Fruit fly (Drosophila melanogaster) whole organism, adult: Measurements from ENCODE around the gene schlank.

Source experiments
- CG11617 ChIP-seq: fragments of 200-800 bp; sonication (Bioruptor generic); optimal IDR thresholded peaks from 2 replicates; lab custom pipeline; 2017; ENCODE audit warnings: mild to moderate bottlenecking, missing biosample characterization, missing genetic modification reagents, missing genetic modification characterization
- CG12768 ChIP-seq: fragments of 200-800 bp; sonication (Bioruptor generic); optimal IDR thresholded peaks from 2 replicates; lab custom pipeline; 2017; ENCODE audit warnings: missing biosample characterization, missing genetic modification characterization, mild to moderate bottlenecking, moderate library complexity, missing genetic modification reagents
- CG14711 ChIP-seq: fragments of 200-800 bp; sonication (Bioruptor generic); optimal IDR thresholded peaks from 2 replicates; lab custom pipeline; 2018; ENCODE audit warnings: missing biosample characterization, mild to moderate bottlenecking, missing genetic modification characterization, moderate library complexity
- CG1620 ChIP-seq: fragments of 200-800 bp; sonication (Bioruptor generic); optimal IDR thresholded peaks from 2 replicates; lab custom pipeline; 2016; ENCODE audit warnings: missing biosample characterization, missing genetic modification characterization
- CG33017 ChIP-seq: fragments of 200-800 bp; sonication (Bioruptor generic); optimal IDR thresholded peaks from 2 replicates; lab custom pipeline; 2018; ENCODE audit warnings: missing biosample characterization, mild to moderate bottlenecking, missing genetic modification characterization, moderate library complexity
- CG5204 ChIP-seq: fragments of 200-800 bp; sonication (Bioruptor generic); optimal IDR thresholded peaks from 2 replicates; lab custom pipeline; 2016; ENCODE audit warnings: missing biosample characterization, missing genetic modification characterization
- CG7045 ChIP-seq: fragments of 200-800 bp; sonication (Bioruptor generic); optimal IDR thresholded peaks from 2 replicates; lab custom pipeline; 2017; ENCODE audit warnings: missing biosample characterization, mild to moderate bottlenecking, missing genetic modification characterization
- CG7101 ChIP-seq: fragments of 200-800 bp; sonication (Bioruptor generic); optimal IDR thresholded peaks from 2 replicates; lab custom pipeline; 2018; ENCODE audit warnings: missing biosample characterization, mild to moderate bottlenecking, missing genetic modification characterization, moderate library complexity
- Clk ChIP-seq: fragments of 200-800 bp; sonication (Bioruptor generic); optimal IDR thresholded peaks from 2 replicates; lab custom pipeline; 2017; ENCODE audit warnings: missing biosample characterization, missing genetic modification characterization
- Crg-1 ChIP-seq: fragments of 200-800 bp; sonication (Bioruptor generic); optimal IDR thresholded peaks from 2 replicates; lab custom pipeline; 2016; ENCODE audit warnings: missing biosample characterization, missing genetic modification characterization
- Hr96 ChIP-seq: fragments of 200-800 bp; sonication (Bioruptor generic); optimal IDR thresholded peaks from 2 replicates; lab custom pipeline; 2016; ENCODE audit warnings: missing biosample characterization, missing genetic modification characterization
- Mnt ChIP-seq: fragments of 200-800 bp; sonication (Bioruptor generic); optimal IDR thresholded peaks from 2 replicates; lab custom pipeline; 2016; ENCODE audit warnings: missing biosample characterization, mild to moderate bottlenecking, missing genetic modification characterization
- bab1 ChIP-seq: fragments of 200-800 bp; sonication (Bioruptor generic); optimal IDR thresholded peaks from 3 replicates; lab custom pipeline; 2019; ENCODE audit warnings: missing biosample characterization, mild to moderate bottlenecking, missing genetic modification characterization, moderate library complexity
- cic ChIP-seq: fragments of 200-800 bp; sonication (Bioruptor generic); optimal IDR thresholded peaks from 2 replicates; lab custom pipeline; 2017; ENCODE audit warnings: missing biosample characterization, mild to moderate bottlenecking, missing genetic modification characterization, moderate library complexity
- cnc ChIP-seq, 2 experiments: fragments of >200 bp; optimal IDR thresholded peaks; 2 replicates each; lab custom pipeline; 2017
- kay ChIP-seq: fragments of 200-800 bp; sonication (Bioruptor generic); peaks from one replicate; lab custom pipeline; 2016; ENCODE audit warnings: missing biosample characterization, missing genetic modification characterization, borderline replicate concordance
- ovo ChIP-seq: fragments of 200-800 bp; sonication (Bioruptor generic); optimal IDR thresholded peaks from 2 replicates; lab custom pipeline; 2016; ENCODE audit warnings: missing biosample characterization, missing genetic modification characterization
- pad ChIP-seq: fragments of 200-800 bp; sonication (Bioruptor generic); optimal IDR thresholded peaks from 3 replicates; lab custom pipeline; 2017; ENCODE audit warnings: missing biosample characterization, missing genetic modification characterization, mild to moderate bottlenecking, moderate library complexity, missing genetic modification reagents
- tj ChIP-seq: fragments of 200-800 bp; sonication (Bioruptor generic); optimal IDR thresholded peaks from 3 replicates; lab custom pipeline; 2017; ENCODE audit warnings: missing biosample characterization, mild to moderate bottlenecking, missing genetic modification characterization, moderate library complexity
- toe ChIP-seq: fragments of 200-800 bp; sonication (Bioruptor generic); optimal IDR thresholded peaks from 2 replicates; lab custom pipeline; 2016; ENCODE audit warnings: missing biosample characterization, missing genetic modification characterization

Gene schlank

DNA sequence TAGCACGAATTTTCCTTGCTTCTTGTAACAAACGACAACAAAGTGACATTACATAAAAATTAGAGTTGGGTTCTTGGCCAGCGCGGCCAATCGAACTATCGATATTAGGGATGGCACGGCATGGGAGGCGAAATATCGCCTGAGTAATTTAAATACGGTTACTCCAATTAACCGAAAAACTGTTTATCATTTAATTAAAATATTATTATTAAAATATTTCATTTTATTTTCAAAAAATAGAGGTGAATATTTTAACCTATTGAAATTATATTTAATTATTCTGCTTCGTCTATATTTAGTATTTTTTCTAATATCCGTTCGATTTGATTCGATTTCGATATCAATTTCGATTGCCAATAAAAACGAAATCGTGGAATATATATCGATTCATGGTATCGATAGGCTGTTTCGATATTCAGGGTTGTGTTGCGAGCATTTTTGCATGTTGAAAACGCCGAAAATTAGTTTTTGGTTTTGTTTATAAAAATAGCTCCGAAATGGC lies 11.6 kb downstream of the schlank start, which contains the start of the genes Rbcn-3A and Spx:
Gene Rbcn-3A (minus strand): TSS at position 74 of the 502 bp plus-strand sequence.
Gene Spx (plus strand): TSS at position 409 of the 502 bp plus-strand sequence.
- TF ChIP-seq CG1620 (GFP tag; lab: Kevin White, UChicago) = no peak
- TF ChIP-seq CG7045 = no peak
- peak; percentile 67 for TF ChIP-seq Mnt
- no peak for TF ChIP-seq CG5204 (GFP tag; lab: Kevin White, UChicago)
- TF ChIP-seq toe = no peak
- peak; percentile 49 for TF ChIP-seq bab1 (GFP tag; lab: Kevin White, UChicago)
- no peak for TF ChIP-seq cic (GFP tag; lab: Kevin White, UChicago)
- peak; percentile 47 for TF ChIP-seq tj (GFP tag; lab: Kevin White, UChicago)
- TF ChIP-seq Hr96 (GFP tag; lab: Kevin White, UChicago) = no peak
- TF ChIP-seq cnc (optimal IDR thresholded peaks at IDR 0.05; lab: Kevin White, UChicago) = no peak
- peak; percentile 73 for TF ChIP-seq CG7101 (tag; lab: Kevin White, UChicago)
- TF ChIP-seq CG11617 (GFP tag; lab: Kevin White, UChicago) = peak; percentile 64
- TF ChIP-seq Crg-1 (GFP tag; lab: Kevin White, UChicago) = peak; percentile 27
- peak; percentile 31 for TF ChIP-seq pad (GFP tag; lab: Kevin White, UChicago)
- peak; percentile 44 for TF ChIP-seq ovo (GFP tag; lab: Kevin White, UChicago)
- no peak for TF ChIP-seq CG33017
- TF ChIP-seq CG12768 (GFP tag; lab: Kevin White, UChicago) = no peak
- TF ChIP-seq kay (GFP tag; lab: Kevin White, UChicago) = no peak
- TF ChIP-seq Clk = no peak
- peak; percentile 85 for TF ChIP-seq CG14711 (tag; lab: Kevin White, UChicago)

DNA sequence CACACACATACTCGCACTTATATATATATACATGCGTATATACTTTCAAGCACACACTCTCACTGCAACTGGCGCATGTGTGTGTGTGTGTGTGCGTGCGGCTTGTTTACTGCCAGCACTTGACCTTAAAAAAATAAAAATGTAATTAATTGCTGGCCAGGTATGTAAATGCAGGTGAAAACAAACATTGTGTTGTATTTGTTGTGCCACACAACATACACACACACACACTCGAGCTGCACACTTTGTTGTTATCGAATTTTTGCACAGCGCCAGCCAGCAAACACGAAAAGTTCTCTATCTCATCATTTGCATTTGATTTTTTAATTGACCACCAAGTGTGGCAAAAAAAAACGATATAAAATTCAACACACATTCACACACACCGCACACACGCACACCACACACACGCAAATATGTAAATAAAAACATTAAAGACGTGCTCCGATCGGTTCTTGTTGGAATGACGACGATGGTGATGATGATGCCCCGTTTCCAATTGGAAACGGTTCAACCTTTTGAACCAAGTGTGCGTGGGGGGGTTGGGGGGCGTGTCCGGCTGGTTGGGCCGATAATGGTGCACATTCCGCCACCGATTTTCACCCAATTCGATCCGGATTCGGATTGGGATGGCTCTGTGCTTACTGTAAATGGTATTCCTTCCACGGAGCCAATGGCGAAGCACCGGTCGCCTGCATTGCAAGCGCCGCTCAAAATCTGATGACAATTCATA lies 12.2 kb downstream of the schlank start:
- TF ChIP-seq Clk = no peak
- no peak for TF ChIP-seq CG7045
- no peak for TF ChIP-seq cic (GFP tag; lab: Kevin White, UChicago)
- no peak for TF ChIP-seq Crg-1 (GFP tag; lab: Kevin White, UChicago)
- TF ChIP-seq Hr96 (GFP tag; lab: Kevin White, UChicago) = no peak
- TF ChIP-seq CG11617 (GFP tag; lab: Kevin White, UChicago) = no peak
- no peak for TF ChIP-seq CG12768 (GFP tag; lab: Kevin White, UChicago)
- no peak for TF ChIP-seq ovo (GFP tag; lab: Kevin White, UChicago)
- no peak for TF ChIP-seq CG14711 (tag; lab: Kevin White, UChicago)
- TF ChIP-seq pad (GFP tag; lab: Kevin White, UChicago) = no peak
- TF ChIP-seq CG1620 (GFP tag; lab: Kevin White, UChicago) = no peak
- no peak for TF ChIP-seq CG7101 (tag; lab: Kevin White, UChicago)

DNA sequence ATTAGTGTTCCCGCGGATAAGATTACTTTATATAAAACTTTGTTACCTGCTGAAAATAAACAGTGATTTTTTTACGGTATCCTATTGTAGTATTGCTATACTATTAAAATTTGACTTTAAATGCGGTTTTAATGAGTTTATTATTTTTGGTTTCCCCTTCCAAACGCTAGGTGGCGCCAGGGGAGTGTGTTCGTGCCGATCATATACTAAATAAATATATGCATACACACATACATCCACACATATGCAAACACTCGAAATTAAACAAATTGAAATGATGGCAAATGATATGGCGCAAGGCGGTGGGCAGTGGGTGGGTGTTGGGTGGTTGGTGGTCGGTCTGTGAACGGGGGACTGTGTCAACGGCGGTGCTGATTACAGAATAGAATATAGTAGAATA lies 13.3 kb downstream of the schlank start:
- TF ChIP-seq CG7101 (tag; lab: Kevin White, UChicago) (no peak), CG14711 (tag; lab: Kevin White, UChicago) (no peak), CG5204 (GFP tag; lab: Kevin White, UChicago) (no peak), cic (GFP tag; lab: Kevin White, UChicago) (no peak), ovo (GFP tag; lab: Kevin White, UChicago) (no peak), Mnt (no peak), bab1 (GFP tag; lab: Kevin White, UChicago) (no peak), CG1620 (GFP tag; lab: Kevin White, UChicago) (no peak), CG33017 (no peak), CG12768 (GFP tag; lab: Kevin White, UChicago) (no peak), Crg-1 (GFP tag; lab: Kevin White, UChicago) (no peak), tj (GFP tag; lab: Kevin White, UChicago) (no peak), toe (no peak), Clk (no peak), kay (GFP tag; lab: Kevin White, UChicago) (no peak), Hr96 (GFP tag; lab: Kevin White, UChicago) (no peak), cnc (optimal IDR thresholded peaks at IDR 0.05; lab: Kevin White, UChicago) (no peak), CG11617 (GFP tag; lab: Kevin White, UChicago) (no peak), pad (GFP tag; lab: Kevin White, UChicago) (no peak)

DNA sequence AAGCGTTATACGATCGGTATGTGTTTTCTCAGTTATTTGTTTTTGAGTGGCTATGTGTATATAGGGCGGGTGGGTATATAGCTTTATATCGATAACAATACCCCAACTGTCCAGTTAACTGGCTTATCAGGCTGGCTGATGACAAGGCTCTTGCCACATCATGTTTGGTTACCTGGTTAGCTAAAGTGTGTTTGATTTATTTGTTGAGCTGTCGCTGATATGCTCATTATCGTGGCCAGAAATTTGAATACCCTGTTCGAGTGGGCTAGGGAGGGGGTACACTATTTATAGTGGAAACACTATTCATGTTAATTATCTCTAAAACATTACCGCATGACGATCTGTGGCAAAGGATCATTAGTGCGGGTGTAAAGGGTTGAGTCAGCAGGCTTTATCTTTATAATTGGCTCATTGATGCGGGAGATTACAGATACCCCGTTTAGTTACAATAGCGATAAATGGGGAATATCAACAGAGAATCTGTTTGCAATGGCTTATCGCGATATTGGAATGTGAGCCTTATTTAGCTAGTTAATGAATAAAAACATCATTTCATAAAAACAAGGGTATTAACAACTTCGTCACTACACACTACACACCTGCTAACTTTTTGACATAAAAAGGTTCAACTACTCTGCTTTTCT lies 14.0 kb downstream of the schlank start:
- TF ChIP-seq Hr96 (GFP tag; lab: Kevin White, UChicago) (no peak), CG33017 (no peak), bab1 (GFP tag; lab: Kevin White, UChicago) (no peak), ovo (GFP tag; lab: Kevin White, UChicago) (no peak), kay (GFP tag; lab: Kevin White, UChicago) (no peak), CG11617 (GFP tag; lab: Kevin White, UChicago) (no peak), Mnt (no peak), pad (GFP tag; lab: Kevin White, UChicago) (no peak), Crg-1 (GFP tag; lab: Kevin White, UChicago) (no peak), CG5204 (GFP tag; lab: Kevin White, UChicago) (no peak), cic (GFP tag; lab: Kevin White, UChicago) (no peak)

DNA sequence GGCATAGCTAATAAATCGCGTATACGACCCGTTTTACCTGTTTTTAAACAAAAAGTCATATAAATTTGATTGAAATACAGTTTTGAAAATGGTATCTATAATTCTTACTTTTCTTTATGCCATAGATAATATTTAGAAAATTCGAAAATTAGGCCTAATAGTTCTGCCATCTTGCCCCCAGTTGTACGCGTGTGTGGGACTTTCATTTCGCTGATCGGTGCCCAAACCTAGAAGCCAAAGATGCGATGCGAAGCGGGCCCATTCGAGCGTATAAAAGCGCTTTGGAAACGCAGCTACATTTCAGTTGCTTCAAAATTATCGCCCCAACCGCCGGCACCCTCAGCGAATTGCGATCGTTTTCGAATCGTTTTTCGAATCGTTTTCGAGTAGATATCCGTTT lies 30.0 kb downstream of the schlank start, which contains the start of gene CG14445:
Gene CG14445 (plus strand): TSS at position 301 of the 400 bp plus-strand sequence.
- TF ChIP-seq tj (GFP tag; lab: Kevin White, UChicago) (no peak), pad (GFP tag; lab: Kevin White, UChicago) (no peak)
